Fruit fly (Drosophila melanogaster) whole organism: ENCODE measurements around the gene fz.

Experiments
- CG8478 ChIP-seq: fragments of >200 bp; optimal IDR thresholded peaks from 2 replicates; lab custom pipeline; 2018; ENCODE audit warnings: inconsistent platforms
- Dll ChIP-seq: fragments of >200 bp; optimal IDR thresholded peaks from 2 replicates; lab custom pipeline; 2017
- EcR ChIP-seq, 2 experiments: fragments of >200 bp; optimal IDR thresholded peaks; 2 replicates each; lab custom pipeline; 2017; ENCODE audit warnings: missing biosample characterization in 2 of 2, missing genetic modification characterization in 2 of 2, missing genetic modification reagents in 2 of 2
- pan ChIP-seq: fragments of >200 bp; optimal IDR thresholded peaks from 2 replicates; lab custom pipeline; 2017
- psq ChIP-seq: fragments of >200 bp; optimal IDR thresholded peaks from 2 replicates; lab custom pipeline; 2017
- usp ChIP-seq: fragments of >200 bp; optimal IDR thresholded peaks from 2 replicates; lab custom pipeline; 2017; ENCODE audit warnings: missing biosample characterization, missing genetic modification characterization, mixed read lengths

The fz gene

dm6 chr3L:14365440-14365839 is 91.3 kb downstream of the fz start:
- TF ChIP-seq EcR (GFP tag; optimal IDR thresholded peaks at IDR 0.05; lab: Kevin White, UChicago) (no peak), pan (lab: Kevin White, UChicago) (no peak), CG8478 (lab: Kevin White, UChicago) (no peak), psq (lab: Kevin White, UChicago) (no peak), Dll (lab: Kevin White, UChicago) (no peak), usp (no peak)

dm6 chr3L:14366124-14366523 is 92.0 kb downstream of the fz start:
- TF ChIP-seq psq (lab: Kevin White, UChicago) = no peak

- no peak for TF ChIP-seq EcR (GFP tag; optimal IDR thresholded peaks at IDR 0.05; lab: Kevin White, UChicago)
- no peak for TF ChIP-seq pan (lab: Kevin White, UChicago)
- no peak for TF ChIP-seq psq (lab: Kevin White, UChicago)
- no peak for TF ChIP-seq CG8478 (lab: Kevin White, UChicago)
- no peak for TF ChIP-seq usp
- TF ChIP-seq Dll (lab: Kevin White, UChicago) = no peak
These were observed 95.5 kb downstream of the fz start, which contains the start of gene CG13481 for dm6 chr3L:14369607-14370006. Gene CG13481, minus strand, starts transcription at chr3L:14369707.

dm6 chr3L:14374499-14374898 is 100.4 kb downstream of the fz start:
- no peak for TF ChIP-seq Dll (lab: Kevin White, UChicago)
- no peak for TF ChIP-seq CG8478 (lab: Kevin White, UChicago)
- no peak for TF ChIP-seq psq (lab: Kevin White, UChicago)
- no peak for TF ChIP-seq pan (lab: Kevin White, UChicago)
- no peak for TF ChIP-seq usp

- no peak for TF ChIP-seq Dll (lab: Kevin White, UChicago)
These were observed 101.7 kb downstream of the fz start for dm6 chr3L:14375863-14376262.

dm6 chr3L:14381523-14381922 is 107.4 kb downstream of the fz start, which contains the start of gene CG43120:
Gene CG43120, plus strand, starts transcription at chr3L:14381913.
- TF ChIP-seq psq (lab: Kevin White, UChicago) = no peak

- no peak for TF ChIP-seq pan (lab: Kevin White, UChicago)
- no peak for TF ChIP-seq psq (lab: Kevin White, UChicago)
- no peak for TF ChIP-seq Dll (lab: Kevin White, UChicago)
- TF ChIP-seq EcR (GFP tag; optimal IDR thresholded peaks at IDR 0.05; lab: Kevin White, UChicago) = no peak
- TF ChIP-seq usp = no peak
- no peak for TF ChIP-seq CG8478 (lab: Kevin White, UChicago)
These were observed 115.1 kb downstream of the fz start for dm6 chr3L:14389242-14389641.

dm6 chr3L:14397020-14397602 is 123.0 kb downstream of the fz start:
- TF ChIP-seq EcR (GFP tag; optimal IDR thresholded peaks at IDR 0.05; lab: Kevin White, UChicago) (no peak), pan (lab: Kevin White, UChicago) (no peak), psq (lab: Kevin White, UChicago) (no peak), Dll (lab: Kevin White, UChicago) (no peak), CG8478 (lab: Kevin White, UChicago) (no peak), usp (no peak)

dm6 chr3L:14399873-14400272 is 125.7 kb downstream of the fz start:
- TF ChIP-seq Dll (lab: Kevin White, UChicago) (no peak), EcR (GFP tag; optimal IDR thresholded peaks at IDR 0.05; lab: Kevin White, UChicago) (no peak), usp (no peak), CG8478 (lab: Kevin White, UChicago) (no peak), pan (lab: Kevin White, UChicago) (no peak), psq (lab: Kevin White, UChicago) (no peak)

- TF ChIP-seq psq (lab: Kevin White, UChicago) = no peak
These were observed 128.5 kb downstream of the fz start, which contains the start of gene CG3868 for dm6 chr3L:14402632-14403031. Gene CG3868, minus strand, starts transcription at chr3L:14402725.

dm6 chr3L:14406613-14407012 is 132.5 kb downstream of the fz start:
- TF ChIP-seq pan (lab: Kevin White, UChicago) (no peak), psq (lab: Kevin White, UChicago) (no peak), EcR (GFP tag; optimal IDR thresholded peaks at IDR 0.05; lab: Kevin White, UChicago) (no peak), Dll (lab: Kevin White, UChicago) (no peak), usp (no peak), CG8478 (lab: Kevin White, UChicago) (no peak)

dm6 chr3L:14408734-14409133 is 134.6 kb downstream of the fz start:
- TF ChIP-seq Dll (lab: Kevin White, UChicago) (no peak), pan (lab: Kevin White, UChicago) (no peak), CG8478 (lab: Kevin White, UChicago) (no peak), usp (no peak), psq (lab: Kevin White, UChicago) (no peak)

dm6 chr3L:14409419-14410145 is 135.4 kb downstream of the fz start, which contains the start of gene stwl:
Gene stwl, minus strand, starts transcription at chr3L:14409939.
- TF ChIP-seq usp (no peak), psq (lab: Kevin White, UChicago) (no peak), CG8478 (lab: Kevin White, UChicago) (no peak), EcR (GFP tag; optimal IDR thresholded peaks at IDR 0.05; lab: Kevin White, UChicago) (no peak), Dll (lab: Kevin White, UChicago) (no peak), pan (lab: Kevin White, UChicago) (no peak)
